Worm (Caenorhabditis elegans): ENCODE measurements around the gene srd-21.

The srd-21 gene

DNA sequence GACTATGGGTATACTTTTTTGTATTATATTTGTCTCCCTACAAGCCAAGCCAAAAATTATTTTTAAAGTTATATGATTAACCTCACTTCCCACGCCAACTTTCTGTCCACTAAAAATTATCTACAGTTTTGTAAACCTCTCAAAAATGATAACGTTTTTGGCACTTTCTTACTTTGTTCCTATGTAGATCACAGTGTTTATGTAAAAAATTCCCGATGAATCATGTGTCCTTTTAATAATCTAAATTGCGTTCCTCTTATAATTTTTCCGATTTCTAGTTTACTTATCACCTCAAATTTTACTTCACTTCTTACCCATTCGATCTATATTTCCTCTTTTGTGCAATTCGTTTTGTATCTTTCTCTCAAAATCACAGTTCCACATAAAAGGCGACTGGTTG lies 25.4 kb upstream of the srd-21 start:
- no peak for TF ChIP-seq Y116A8C.19 (tag; optimal IDR thresholded peaks at IDR 0.05; ENCODE audit: borderline replicate concordance)

ce11 chrV:16605463-16605862 lies 24.2 kb upstream of the srd-21 start:
- TF ChIP-seq C16A3.4 (tag; optimal IDR thresholded peaks at IDR 0.05): no peak
- TF ChIP-seq alr-1 (tag; optimal IDR thresholded peaks at IDR 0.05; ENCODE audit: borderline replicate concordance): no peak
- no peak for TF ChIP-seq lin-13 (GFP tag; optimal IDR thresholded peaks at IDR 0.05)
- TF ChIP-seq rnt-1 (tag; optimal IDR thresholded peaks at IDR 0.05): no peak
- TF ChIP-seq mep-1 (tag; optimal IDR thresholded peaks at IDR 0.05): no peak
- peak; percentile 2 for TF ChIP-seq lin-14 (GFP tag; optimal IDR thresholded peaks at IDR 0.05)
- TF ChIP-seq elt-2 (tag; optimal IDR thresholded peaks at IDR 0.05): peak; percentile 37
- no peak for TF ChIP-seq efl-1 (optimal IDR thresholded peaks at IDR 0.05)
- peak in 1 of 2 experiments; percentile 42 for TF ChIP-seq efl-1 (GFP tag; optimal IDR thresholded peaks at IDR 0.05 in 1 of 2)

DNA sequence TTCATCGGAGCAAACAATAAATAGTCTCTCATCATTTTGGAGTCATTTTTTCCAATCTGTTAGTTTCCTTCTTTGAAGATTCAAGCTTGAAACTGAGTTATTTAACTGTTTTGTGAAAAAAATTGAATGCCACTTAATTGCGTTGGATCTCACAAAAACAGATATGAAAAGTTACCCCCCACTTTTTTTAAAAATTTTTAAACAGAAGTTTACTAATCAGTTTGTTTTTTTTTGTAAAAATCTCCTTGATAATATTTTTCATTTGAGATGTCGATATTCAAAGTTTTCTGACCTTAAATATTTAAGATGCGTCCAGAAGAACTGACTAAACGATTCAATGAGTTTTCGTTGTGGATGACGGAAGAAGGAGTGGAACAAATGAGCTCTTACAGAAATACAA lies 23.4 kb upstream of the srd-21 start, which contains the start of gene Y32B12C.1:
Gene Y32B12C.1 (plus strand): TSS at position 301 of the 400 bp plus-strand sequence.
- TF ChIP-seq aly-2 (tag; optimal IDR thresholded peaks at IDR 0.05): no peak
- TF ChIP-seq xbp-1 (tag; optimal IDR thresholded peaks at IDR 0.05): no peak
- TF ChIP-seq ceh-90 (tag; optimal IDR thresholded peaks at IDR 0.05): no peak
- no peak for TF ChIP-seq irx-1 (tag; optimal IDR thresholded peaks at IDR 0.05)
- TF ChIP-seq unc-98 (GFP tag; IDR thresholded peaks at IDR 0.05): no peak
- no peak for TF ChIP-seq elt-3 (tag; optimal IDR thresholded peaks at IDR 0.05)
- no peak for TF ChIP-seq alr-1 (tag; optimal IDR thresholded peaks at IDR 0.05; ENCODE audit: borderline replicate concordance)
- no peak for TF ChIP-seq egl-27 (tag; optimal IDR thresholded peaks at IDR 0.05)

ce11 chrV:16608478-16608877 lies 21.2 kb upstream of the srd-21 start:
- TF ChIP-seq nhr-84 (tag; optimal IDR thresholded peaks at IDR 0.05): no peak
- peak; percentile 73 for TF ChIP-seq elt-2 (tag; optimal IDR thresholded peaks at IDR 0.05)
- TF ChIP-seq jun-1 (tag; optimal IDR thresholded peaks at IDR 0.05): peak; percentile 42

ce11 chrV:16610094-16610493 lies 19.6 kb upstream of the srd-21 start:
- TF ChIP-seq ztf-4 (tag; optimal IDR thresholded peaks at IDR 0.05) (no peak), elt-2 (tag; optimal IDR thresholded peaks at IDR 0.05) (peak; percentile 81), lin-35 (GFP tag; optimal IDR thresholded peaks at IDR 0.05) (peak in 1 of 2 experiments; percentile 4), C34B4.2 (tag; optimal IDR thresholded peaks at IDR 0.05) (no peak), jun-1 (tag; optimal IDR thresholded peaks at IDR 0.05) (peak; percentile 46)

ce11 chrV:16610791-16611385 lies 18.8 kb upstream of the srd-21 start, which contains the start of gene srw-54:
TSS of gene srw-54 (plus strand) at chrV:16611335.
- TF ChIP-seq efl-1 (optimal IDR thresholded peaks at IDR 0.05) (no peak), efl-1 (GFP tag; optimal IDR thresholded peaks at IDR 0.05 in 1 of 2) (peak in 1 of 2 experiments; percentile 39), fkh-8 (tag; optimal IDR thresholded peaks at IDR 0.05) (no peak), lsy-2 (tag; optimal IDR thresholded peaks at IDR 0.05) (no peak), nhr-85 (tag) (no peak), elt-2 (tag; optimal IDR thresholded peaks at IDR 0.05) (peak; percentile 57), sup-37 (GFP tag; optimal IDR thresholded peaks at IDR 0.05) (no peak), ces-1 (GFP tag; optimal IDR thresholded peaks at IDR 0.05) (no peak)

- TF ChIP-seq vab-15 (tag; optimal IDR thresholded peaks at IDR 0.05) (no peak), unc-30 (tag; optimal IDR thresholded peaks at IDR 0.05) (no peak), jun-1 (tag; optimal IDR thresholded peaks at IDR 0.05) (no peak), nhr-77 (tag; optimal IDR thresholded peaks at IDR 0.05) (no peak), nhr-20 (tag; optimal IDR thresholded peaks at IDR 0.05) (no peak), nhr-12 (tag; optimal IDR thresholded peaks at IDR 0.05) (no peak)
Measured at ce11 chrV:16617462-16617861, 12.2 kb upstream of the srd-21 start, which contains the start of gene Y70C5A.4. TSS of gene Y70C5A.4 (plus strand) at chrV:16617762.

Measured in whole organism, L1 larva.